Worm (Caenorhabditis elegans) whole organism, midembryonic: Measurements from ENCODE around the gene lim-8.

ENCODE experiments used
- T22C8.4 ChIP-seq: fragments of 200-800 bp; sonication (Bioruptor generic); IDR thresholded peaks from 2 replicates; pipeline ENCODE4 v1.3.6; 2022; ENCODE audit warnings: missing genetic modification characterization, missing compliant biosample characterization
- cog-1 ChIP-seq: sonication (generic microtip); optimal IDR thresholded peaks from 2 replicates; lab custom pipeline; 2016; ENCODE audit warnings: missing genetic modification characterization, missing compliant biosample characterization
- flt-1 ChIP-seq: fragments of 200-800 bp; sonication (Bioruptor generic); IDR thresholded peaks from 2 replicates; pipeline ENCODE4 v1.3.6; 2022; ENCODE audit warnings: missing genetic modification characterization, missing compliant biosample characterization
- klf-2 ChIP-seq: fragments of 200-800 bp; sonication (Bioruptor generic); conservative IDR thresholded peaks from 2 replicates; pipeline ENCODE4 v1.3.6; 2022; ENCODE audit warnings: missing genetic modification reagents, missing genetic modification characterization, missing compliant biosample characterization
- med-1 ChIP-seq: sonication (generic microtip); optimal IDR thresholded peaks from 2 replicates; lab custom pipeline; 2017; ENCODE audit warnings: missing genetic modification characterization, mild to moderate bottlenecking, missing compliant biosample characterization, antibody characterized with exemption, missing genetic modification reagents; ENCODE audit not compliant: insufficient read depth
- ref-1 ChIP-seq: fragments of 200-800 bp; sonication (Bioruptor generic); conservative IDR thresholded peaks from 2 replicates; pipeline ENCODE4 v1.3.6; 2022; ENCODE audit warnings: missing genetic modification reagents, missing genetic modification characterization, missing compliant biosample characterization
- tab-1 ChIP-seq: fragments of 200-800 bp; sonication (Bioruptor generic); IDR thresholded peaks from 2 replicates; pipeline ENCODE4 v1.3.6; 2022; ENCODE audit warnings: missing genetic modification characterization, missing compliant biosample characterization
- ztf-23 ChIP-seq: fragments of 200-800 bp; sonication (Bioruptor generic); IDR thresholded peaks from 2 replicates; pipeline ENCODE4 v1.3.6; 2022; ENCODE audit warnings: missing genetic modification reagents, missing genetic modification characterization, missing compliant biosample characterization
- ztf-29 ChIP-seq: fragments of 200-800 bp; sonication (Bioruptor generic); IDR thresholded peaks from 2 replicates; pipeline ENCODE4 v1.3.6; 2022; ENCODE audit warnings: missing genetic modification reagents, missing genetic modification characterization, missing compliant biosample characterization

Gene lim-8

DNA sequence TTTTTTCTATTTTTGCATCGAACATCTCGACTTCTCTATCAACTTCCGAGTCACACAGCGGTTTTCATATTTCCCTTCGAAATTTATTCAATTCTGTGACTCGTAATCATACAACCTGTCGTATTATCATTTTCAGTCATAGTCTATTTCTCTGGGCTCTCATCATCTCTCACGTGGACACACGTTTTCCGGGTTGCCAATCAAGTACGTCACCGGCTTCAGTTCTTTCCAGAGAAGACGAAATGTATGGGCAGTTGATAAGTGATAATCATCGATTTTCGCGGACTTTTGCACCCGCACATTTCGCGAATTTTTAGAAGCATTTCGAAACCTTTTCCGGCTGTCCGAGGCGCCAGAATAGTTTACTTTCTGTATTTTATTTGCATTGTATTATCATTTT, 47.7 kb downstream of the lim-8 start, which contains the start of gene srv-1:
srv-1 (plus strand) TSS at position 131 of the 400 bp plus-strand sequence.
- no peak for TF ChIP-seq med-1 (GFP tag; lab: Kevin White, UChicago)
- TF ChIP-seq ztf-29 (GFP tag; lab: Robert Waterston, UW): no peak
- TF ChIP-seq ztf-23 (GFP tag; lab: Robert Waterston, UW): no peak
- no peak for TF ChIP-seq tab-1 (GFP tag; lab: Robert Waterston, UW)
- no peak for TF ChIP-seq cog-1 (tag; lab: Kevin White, UChicago)
- no peak for TF ChIP-seq flt-1 (GFP tag; lab: Robert Waterston, UW)

DNA sequence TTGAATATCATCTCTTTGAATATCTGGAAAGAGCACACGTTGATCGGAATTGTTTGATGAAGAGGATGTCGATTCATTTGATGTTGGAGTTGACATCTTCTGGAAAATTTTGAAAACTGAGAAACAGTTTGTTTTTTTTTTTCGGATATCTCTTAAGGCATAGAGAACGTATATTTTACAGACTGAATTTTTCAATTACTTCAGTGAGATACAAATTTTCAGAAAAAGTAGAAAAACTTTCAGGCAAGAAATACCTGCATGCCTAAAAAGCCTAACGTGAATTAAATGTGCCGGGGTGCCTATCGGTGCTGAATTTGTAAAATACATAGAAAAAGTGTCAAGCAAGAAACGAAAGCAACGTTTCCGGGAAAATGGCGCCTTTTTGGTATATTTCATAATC, 54.1 kb downstream of the lim-8 start, which contains the start of gene zak-1:
zak-1 (minus strand) TSS at position 101 of the 400 bp plus-strand sequence.
- TF ChIP-seq ztf-23 (GFP tag; lab: Robert Waterston, UW): no peak
- no peak for TF ChIP-seq ztf-29 (GFP tag; lab: Robert Waterston, UW)
- no peak for TF ChIP-seq klf-2 (GFP tag; lab: Robert Waterston, UW)
- no peak for TF ChIP-seq ref-1
- TF ChIP-seq cog-1 (tag; lab: Kevin White, UChicago): no peak
- TF ChIP-seq tab-1 (GFP tag; lab: Robert Waterston, UW): no peak
- no peak for TF ChIP-seq T22C8.4 (GFP tag; lab: Robert Waterston, UW)
- TF ChIP-seq flt-1 (GFP tag; lab: Robert Waterston, UW): no peak

DNA sequence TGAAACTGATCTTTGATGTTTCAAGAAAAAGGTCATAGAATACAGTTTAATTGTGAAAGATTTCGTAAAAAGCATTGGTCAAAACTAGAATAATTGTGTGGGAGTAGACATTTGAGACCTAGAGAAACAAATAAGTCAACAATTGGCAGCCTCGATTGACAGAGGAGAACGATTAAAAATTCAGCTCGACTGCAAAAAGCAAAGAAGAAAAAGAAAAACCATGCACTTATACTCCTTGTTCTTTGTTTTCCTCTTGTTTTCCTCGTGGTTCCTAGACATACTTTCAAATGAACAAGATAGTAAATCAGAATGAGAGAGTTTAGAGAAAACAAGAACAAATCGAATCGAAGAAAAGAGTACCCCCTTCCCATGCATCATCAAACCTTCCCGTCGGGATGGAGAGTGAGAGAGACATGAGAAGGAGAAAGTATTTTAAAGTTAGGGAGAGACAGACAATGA, 54.8 kb downstream of the lim-8 start:
- TF ChIP-seq T22C8.4 (GFP tag; lab: Robert Waterston, UW): no peak
- no peak for TF ChIP-seq ref-1
- TF ChIP-seq flt-1 (GFP tag; lab: Robert Waterston, UW): no peak
- no peak for TF ChIP-seq klf-2 (GFP tag; lab: Robert Waterston, UW)
- no peak for TF ChIP-seq cog-1 (tag; lab: Kevin White, UChicago)
- no peak for TF ChIP-seq med-1 (GFP tag; lab: Kevin White, UChicago)
- TF ChIP-seq ztf-29 (GFP tag; lab: Robert Waterston, UW): no peak
- TF ChIP-seq ztf-23 (GFP tag; lab: Robert Waterston, UW): no peak
- TF ChIP-seq tab-1 (GFP tag; lab: Robert Waterston, UW): no peak

DNA sequence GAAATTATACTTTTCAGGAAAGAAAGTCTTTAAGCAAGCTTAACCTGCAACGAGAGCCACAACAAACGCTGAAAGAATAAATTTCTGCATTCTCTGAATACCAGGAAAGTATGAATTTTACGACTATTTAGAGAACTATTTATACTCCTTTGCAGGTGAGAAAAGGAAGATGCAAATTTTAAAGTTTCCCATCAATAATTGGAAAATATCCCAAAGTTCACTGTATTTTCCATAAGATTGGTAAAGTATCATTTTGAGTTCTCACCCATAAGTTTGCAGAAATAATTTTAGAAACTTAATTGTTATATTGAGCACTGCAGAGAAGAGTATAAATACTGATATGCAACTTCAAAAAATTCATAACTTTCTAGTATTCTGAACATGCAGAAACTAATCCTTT, 56.9 kb downstream of the lim-8 start, which contains the start of gene clec-158:
clec-158 (minus strand) TSS at position 101 of the 400 bp plus-strand sequence.
- no peak for TF ChIP-seq med-1 (GFP tag; lab: Kevin White, UChicago)
- no peak for TF ChIP-seq cog-1 (tag; lab: Kevin White, UChicago)
- no peak for TF ChIP-seq ref-1
- no peak for TF ChIP-seq klf-2 (GFP tag; lab: Robert Waterston, UW)
- TF ChIP-seq ztf-29 (GFP tag; lab: Robert Waterston, UW): no peak
- TF ChIP-seq ztf-23 (GFP tag; lab: Robert Waterston, UW): no peak
- TF ChIP-seq tab-1 (GFP tag; lab: Robert Waterston, UW): no peak
- TF ChIP-seq T22C8.4 (GFP tag; lab: Robert Waterston, UW): no peak
- TF ChIP-seq flt-1 (GFP tag; lab: Robert Waterston, UW): no peak

DNA sequence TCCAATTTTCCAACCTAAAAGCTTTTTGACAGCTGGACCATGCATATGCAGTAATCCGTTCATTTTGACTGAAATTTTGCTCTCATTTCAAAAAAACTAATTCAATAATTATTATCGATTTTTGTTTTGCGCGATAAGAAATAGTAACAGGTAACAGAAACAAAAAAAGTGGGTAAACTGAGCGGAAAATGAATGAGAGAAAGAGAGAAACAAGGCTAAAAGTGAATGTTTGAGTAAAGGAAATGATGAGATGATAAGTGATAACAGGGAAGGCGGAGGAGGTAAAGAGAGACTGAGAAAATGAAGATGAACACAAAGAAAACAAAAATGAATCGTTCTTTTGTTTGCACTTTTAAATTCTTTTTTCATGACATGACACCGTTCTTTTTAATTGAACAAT, 61.3 kb downstream of the lim-8 start, which contains the start of gene sma-3:
sma-3 (minus strand) TSS at position 68 of the 400 bp plus-strand sequence.
- TF ChIP-seq ztf-29 (GFP tag; lab: Robert Waterston, UW) (no peak), ref-1 (no peak), tab-1 (GFP tag; lab: Robert Waterston, UW) (no peak), ztf-23 (GFP tag; lab: Robert Waterston, UW) (no peak), med-1 (GFP tag; lab: Kevin White, UChicago) (no peak)
